Fruit fly (Drosophila melanogaster): ENCODE data around the gene CG32445.

The CG32445 gene

DNA sequence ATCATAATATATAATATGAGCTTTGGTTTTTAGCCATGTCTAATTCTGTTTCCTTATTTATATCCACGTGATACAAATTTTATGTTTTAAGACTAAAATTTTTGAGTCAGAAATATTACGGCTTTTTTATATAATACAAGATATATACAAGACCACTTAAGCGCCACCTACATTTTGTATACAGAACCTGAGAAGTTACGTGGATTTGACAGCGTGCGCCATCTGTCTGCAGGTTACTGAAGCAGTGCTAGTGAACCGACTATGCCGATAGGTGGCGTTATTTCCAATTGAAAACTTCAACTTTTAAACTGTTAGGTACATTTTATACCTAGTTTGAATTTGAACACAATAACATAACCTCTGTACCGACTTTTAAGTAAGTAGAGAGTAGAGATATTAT is 13.6 kb downstream of the CG32445 start (continued):
- peak; percentile 61 for TF ChIP-seq slp2 (GFP tag; optimal IDR thresholded peaks at IDR 0.05)
- no peak for TF ChIP-seq Usf (GFP tag; optimal IDR thresholded peaks at IDR 0.05)
- peak; percentile 73 for TF ChIP-seq nmo (GFP tag; optimal IDR thresholded peaks at IDR 0.05)
- peak; percentile 25 for TF ChIP-seq oc (tag; optimal IDR thresholded peaks at IDR 0.05)
- no peak for TF ChIP-seq sd (tag; optimal IDR thresholded peaks at IDR 0.05)
- peak; percentile 75 for TF ChIP-seq Antp (GFP tag; optimal IDR thresholded peaks at IDR 0.05)
- peak; percentile 81 for TF ChIP-seq Sox102F (GFP tag; optimal IDR thresholded peaks at IDR 0.05)
- no peak for TF ChIP-seq CG6683 (GFP tag; optimal IDR thresholded peaks at IDR 0.05)
- no peak for TF ChIP-seq Hey (tag; optimal IDR thresholded peaks at IDR 0.05)
- peak; percentile 61 for TF ChIP-seq CG14667 (GFP tag; IDR thresholded peaks at IDR 0.05)
- no peak for TF ChIP-seq CG8924 (tag; optimal IDR thresholded peaks at IDR 0.05)
- peak; percentile 47 for TF ChIP-seq D19A (tag; optimal IDR thresholded peaks at IDR 0.05)
- peak; percentile 83 for TF ChIP-seq CG11247 (GFP tag; IDR thresholded peaks at IDR 0.05)
- TF ChIP-seq danr (GFP tag; IDR thresholded peaks at IDR 0.05): no peak
- peak; percentile 39; the same call in 1 of the 2 replicates for TF ChIP-seq peb (GFP tag; IDR thresholded peaks at IDR 0.05)
- TF ChIP-seq Elba2 (GFP tag; optimal IDR thresholded peaks at IDR 0.05): peak; percentile 59
- peak; percentile 47 for TF ChIP-seq CG15073 (GFP tag; optimal IDR thresholded peaks at IDR 0.05)
- TF ChIP-seq dysf (GFP tag; IDR thresholded peaks at IDR 0.05): peak; percentile 80
- peak; percentile 15 for TF ChIP-seq pb (GFP tag; optimal IDR thresholded peaks at IDR 0.05)
- no peak for TF ChIP-seq CG4404 (GFP tag; IDR thresholded peaks at IDR 0.05)
- no peak for TF ChIP-seq Doc3 (GFP tag; IDR thresholded peaks at IDR 0.05; ENCODE audit: partially characterized antibody)
- peak; percentile 58 for TF ChIP-seq CG12942 (GFP tag; optimal IDR thresholded peaks at IDR 0.05)
- TF ChIP-seq Sox100B (GFP tag; optimal IDR thresholded peaks at IDR 0.05): no peak
- peak; percentile 78 for TF ChIP-seq pum (GFP tag; optimal IDR thresholded peaks at IDR 0.05)
- TF ChIP-seq vvl (GFP tag; IDR thresholded peaks at IDR 0.05): peak; percentile 74
- TF ChIP-seq CG12744 (GFP tag; optimal IDR thresholded peaks at IDR 0.05): peak; percentile 61
- TF ChIP-seq Bteb2 (GFP tag; optimal IDR thresholded peaks at IDR 0.05): peak; percentile 11
- TF ChIP-seq lov (optimal IDR thresholded peaks at IDR 0.05): no peak
- TF ChIP-seq lov (GFP tag; IDR thresholded peaks at IDR 0.05): no peak
- no peak for TF ChIP-seq exex (tag; optimal IDR thresholded peaks at IDR 0.05)
- no peak for TF ChIP-seq cas (GFP tag; IDR thresholded peaks at IDR 0.05)
- TF ChIP-seq Ada2b (GFP tag; IDR thresholded peaks at IDR 0.05): peak; percentile 27; the same call in 1 of the 2 replicates
- no peak for TF ChIP-seq CG7271 (tag; optimal IDR thresholded peaks at IDR 0.05)
- TF ChIP-seq Hand (GFP tag; optimal IDR thresholded peaks at IDR 0.05): no peak
- no peak for TF ChIP-seq CG11696 (GFP tag; IDR thresholded peaks at IDR 0.05)
- TF ChIP-seq CG11560 (tag; IDR thresholded peaks at IDR 0.05): no peak
- TF ChIP-seq ewg (GFP tag; optimal IDR thresholded peaks at IDR 0.05): peak; percentile 16
- TF ChIP-seq CG3407 (GFP tag; optimal IDR thresholded peaks at IDR 0.05): peak; percentile 37
- TF ChIP-seq CG3281 (GFP tag; optimal IDR thresholded peaks at IDR 0.05): no peak
- peak; percentile 60 for TF ChIP-seq kay (GFP tag; optimal IDR thresholded peaks at IDR 0.05)
- TF ChIP-seq chinmo (GFP tag; IDR thresholded peaks at IDR 0.05; ENCODE audit: partially characterized antibody): no peak
- peak; percentile 59 for TF ChIP-seq Six4 (GFP tag; optimal IDR thresholded peaks at IDR 0.05)
- peak; percentile 62 for TF ChIP-seq CG18764 (GFP tag; optimal IDR thresholded peaks at IDR 0.05)
- peak; percentile 25 for TF ChIP-seq CG13775 (GFP tag; optimal IDR thresholded peaks at IDR 0.05)
- TF ChIP-seq CG14965 (GFP tag; optimal IDR thresholded peaks at IDR 0.05; ENCODE audit: borderline replicate concordance): peak; percentile 75
- peak; percentile 56 for TF ChIP-seq slou (GFP tag; optimal IDR thresholded peaks at IDR 0.05)
- TF ChIP-seq eve (GFP tag; optimal IDR thresholded peaks at IDR 0.05): no peak
- TF ChIP-seq nau (GFP tag; optimal IDR thresholded peaks at IDR 0.05): no peak
- TF ChIP-seq tll (GFP tag; optimal IDR thresholded peaks at IDR 0.05): no peak
- peak; percentile 56 for TF ChIP-seq CG12769 (tag; optimal IDR thresholded peaks at IDR 0.05)
- TF ChIP-seq Side (GFP tag; optimal IDR thresholded peaks at IDR 0.05): peak; percentile 66
- TF ChIP-seq Med (GFP tag): peak; percentile 97
